Worm (Caenorhabditis elegans): ENCODE measurements around the gene C16C8.27.
"Not testable (repeated sequence)": the region's sequence is repeated elsewhere in the genome, so short reads cannot be mapped to it uniquely, and the experiment has no call there.

C16C8.27 gene

ce11 chrII:3461586-3461985, 20.1 kb downstream of the C16C8.27 start, which contains the start of gene C16C8.8:
Gene C16C8.8 (minus strand): TSS chrII:3461686.
- TF ChIP-seq pag-3 (tag; optimal IDR thresholded peaks at IDR 0.05; ENCODE audit: borderline replicate concordance) (no peak), lim-6 (tag; optimal IDR thresholded peaks at IDR 0.05) (no peak), odd-2 (tag; optimal IDR thresholded peaks at IDR 0.05) (no peak), K02D7.2 (tag; optimal IDR thresholded peaks at IDR 0.05) (no peak), ceh-18 (tag; optimal IDR thresholded peaks at IDR 0.05) (no peak), sdc-2 (tag; optimal IDR thresholded peaks at IDR 0.05) (no peak), unc-3 (GFP tag; conservative IDR thresholded peaks at IDR 0.05) (no peak), unc-3 (tag; optimal IDR thresholded peaks at IDR 0.05) (no peak), ztf-16 (tag; optimal IDR thresholded peaks at IDR 0.05) (no peak), gmeb-2 (tag; optimal IDR thresholded peaks at IDR 0.05) (no peak), pha-2 (tag; optimal IDR thresholded peaks at IDR 0.05) (no peak), ceh-24 (tag; optimal IDR thresholded peaks at IDR 0.05) (no peak), pha-4 (tag; optimal IDR thresholded peaks at IDR 0.05) (no peak), ama-1 (optimal IDR thresholded peaks at IDR 0.05) (no peak), zip-5 (tag; optimal IDR thresholded peaks at IDR 0.05) (no peak)

DNA sequence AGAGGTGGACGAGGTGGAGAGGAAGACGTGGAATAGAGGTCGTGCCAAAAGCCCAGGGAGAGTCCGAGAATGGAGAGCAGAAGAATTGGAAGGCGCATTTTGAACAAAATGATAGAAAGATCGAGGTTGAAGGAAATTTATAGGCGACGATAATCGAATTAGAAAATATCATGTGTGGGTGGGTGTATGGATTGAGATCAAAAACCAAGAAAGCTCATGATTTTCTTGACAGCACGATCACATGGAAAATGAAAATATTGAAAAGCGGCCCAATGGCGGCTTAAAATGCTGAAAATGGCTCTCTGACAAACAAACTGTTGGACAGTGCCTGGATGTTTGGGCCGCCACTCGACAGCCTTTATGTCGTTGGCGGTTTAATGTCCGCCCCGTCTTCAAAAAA, 21.6 kb downstream of the C16C8.27 start, which contains the start of gene C16C8.9:
C16C8.9 (minus strand) TSS at position 101 of the 400 bp plus-strand sequence.
- TF ChIP-seq ama-1 (optimal IDR thresholded peaks at IDR 0.05) (no peak), hlh-30 (tag; optimal IDR thresholded peaks at IDR 0.05; ENCODE audit: insufficient read depth) (no peak), K09A11.1 (tag; optimal IDR thresholded peaks at IDR 0.05; ENCODE audit: insufficient read depth) (no peak), ceh-6 (GFP tag; optimal IDR thresholded peaks at IDR 0.05) (no peak), ceh-18 (tag; optimal IDR thresholded peaks at IDR 0.05) (no peak), F13H6.1 (tag; optimal IDR thresholded peaks at IDR 0.05) (no peak), hlh-6 (tag; optimal IDR thresholded peaks at IDR 0.05) (no peak), hlh-13 (GFP tag; optimal IDR thresholded peaks at IDR 0.05) (no peak), madf-2 (tag; optimal IDR thresholded peaks at IDR 0.05) (no peak), unc-55 (GFP tag; optimal IDR thresholded peaks at IDR 0.05) (no peak), C08G9.2 (tag; optimal IDR thresholded peaks at IDR 0.05) (no peak), ceh-48 (tag; optimal IDR thresholded peaks at IDR 0.05) (no peak), fkh-6 (tag; optimal IDR thresholded peaks at IDR 0.05) (no peak), pat-9 (tag; optimal IDR thresholded peaks at IDR 0.05) (no peak), elt-4 (tag; optimal IDR thresholded peaks at IDR 0.05) (no peak), eyg-1 (tag; optimal IDR thresholded peaks at IDR 0.05) (no peak), ceh-2 (tag; optimal IDR thresholded peaks at IDR 0.05) (no peak), che-1 (tag; optimal IDR thresholded peaks at IDR 0.05) (no peak), pag-3 (tag; optimal IDR thresholded peaks at IDR 0.05; ENCODE audit: borderline replicate concordance) (no peak)

DNA sequence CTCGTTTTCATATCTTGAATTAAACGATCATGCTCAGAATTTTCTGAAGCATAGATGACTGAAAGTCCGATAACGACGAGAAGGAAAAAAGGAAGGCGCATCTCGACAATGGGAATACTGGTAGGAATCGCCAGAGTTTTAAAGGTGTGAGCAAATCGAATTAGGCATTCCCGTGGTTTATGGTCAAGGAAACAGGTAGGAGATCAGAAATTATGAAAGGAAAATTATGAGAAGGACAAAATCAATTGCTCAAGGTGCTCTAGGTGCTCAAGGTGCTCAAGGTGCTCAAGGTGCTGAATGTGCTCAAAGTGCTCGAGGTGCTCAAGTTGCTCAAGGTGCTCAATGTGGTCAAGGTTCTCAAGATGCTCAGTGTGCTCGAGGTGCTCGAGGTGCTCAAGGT, 23.1 kb downstream of the C16C8.27 start, which contains the start of gene C16C8.10:
C16C8.10 (minus strand) TSS at position 101 of the 400 bp plus-strand sequence.
- TF ChIP-seq pha-2, unc-86, ahr-1 (tag; optimal IDR thresholded peaks at IDR 0.05): not testable (repeated sequence)

ce11 chrII:3470549-3470948, 29.1 kb downstream of the C16C8.27 start, which contains the start of gene Y49F6B.20:
Gene Y49F6B.20 (minus strand): TSS chrII:3470649.
- no peak for TF ChIP-seq rnt-1 (tag; optimal IDR thresholded peaks at IDR 0.05)
- no peak for TF ChIP-seq C08G9.2 (tag; optimal IDR thresholded peaks at IDR 0.05)
- TF ChIP-seq hlh-30 (tag; optimal IDR thresholded peaks at IDR 0.05; ENCODE audit: insufficient read depth) = no peak
- no peak for TF ChIP-seq tbx-7 (tag; optimal IDR thresholded peaks at IDR 0.05)
- TF ChIP-seq ama-1 (optimal IDR thresholded peaks at IDR 0.05) = no peak
- TF ChIP-seq pat-9 (tag; optimal IDR thresholded peaks at IDR 0.05) = no peak
- no peak for TF ChIP-seq fax-1 (tag; optimal IDR thresholded peaks at IDR 0.05)
- no peak for TF ChIP-seq eyg-1 (tag; optimal IDR thresholded peaks at IDR 0.05)
- no peak for TF ChIP-seq hlh-15 (tag; optimal IDR thresholded peaks at IDR 0.05)
- TF ChIP-seq syd-9 (tag; optimal IDR thresholded peaks at IDR 0.05) = no peak
- TF ChIP-seq ceh-22 (tag; optimal IDR thresholded peaks at IDR 0.05) = no peak
- no peak for TF ChIP-seq pha-2 (tag; optimal IDR thresholded peaks at IDR 0.05)
- TF ChIP-seq K09A11.1 (tag; optimal IDR thresholded peaks at IDR 0.05; ENCODE audit: insufficient read depth) = no peak
- no peak for TF ChIP-seq ceh-18 (tag; optimal IDR thresholded peaks at IDR 0.05)
